Worm (Caenorhabditis elegans) whole organism, midembryonic: Measurements from ENCODE around the gene atf-6.

Source experiments
- T22C8.4 ChIP-seq: fragments of 200-800 bp; sonication (Bioruptor generic); IDR thresholded peaks from 2 replicates; pipeline ENCODE4 v1.3.6; 2022; ENCODE audit warnings: missing genetic modification characterization, missing compliant biosample characterization
- cog-1 ChIP-seq: sonication (generic microtip); optimal IDR thresholded peaks from 2 replicates; lab custom pipeline; 2016; ENCODE audit warnings: missing genetic modification characterization, missing compliant biosample characterization
- flt-1 ChIP-seq: fragments of 200-800 bp; sonication (Bioruptor generic); IDR thresholded peaks from 2 replicates; pipeline ENCODE4 v1.3.6; 2022; ENCODE audit warnings: missing genetic modification characterization, missing compliant biosample characterization
- klf-2 ChIP-seq: fragments of 200-800 bp; sonication (Bioruptor generic); conservative IDR thresholded peaks from 2 replicates; pipeline ENCODE4 v1.3.6; 2022; ENCODE audit warnings: missing genetic modification reagents, missing genetic modification characterization, missing compliant biosample characterization
- med-1 ChIP-seq: sonication (generic microtip); optimal IDR thresholded peaks from 2 replicates; lab custom pipeline; 2017; ENCODE audit warnings: missing genetic modification characterization, mild to moderate bottlenecking, missing compliant biosample characterization, antibody characterized with exemption, missing genetic modification reagents; ENCODE audit not compliant: insufficient read depth
- ref-1 ChIP-seq: fragments of 200-800 bp; sonication (Bioruptor generic); conservative IDR thresholded peaks from 2 replicates; pipeline ENCODE4 v1.3.6; 2022; ENCODE audit warnings: missing genetic modification reagents, missing genetic modification characterization, missing compliant biosample characterization
- tab-1 ChIP-seq: fragments of 200-800 bp; sonication (Bioruptor generic); IDR thresholded peaks from 2 replicates; pipeline ENCODE4 v1.3.6; 2022; ENCODE audit warnings: missing genetic modification characterization, missing compliant biosample characterization
- ztf-23 ChIP-seq: fragments of 200-800 bp; sonication (Bioruptor generic); IDR thresholded peaks from 2 replicates; pipeline ENCODE4 v1.3.6; 2022; ENCODE audit warnings: missing genetic modification reagents, missing genetic modification characterization, missing compliant biosample characterization
- ztf-29 ChIP-seq: fragments of 200-800 bp; sonication (Bioruptor generic); IDR thresholded peaks from 2 replicates; pipeline ENCODE4 v1.3.6; 2022; ENCODE audit warnings: missing genetic modification reagents, missing genetic modification characterization, missing compliant biosample characterization

The atf-6 gene

ce11 chrX:12467660-12468111, 13.1 kb upstream of the atf-6 start, which contains the start of gene myo-2:
Gene myo-2 (plus strand): TSS chrX:12468061.
- TF ChIP-seq ztf-23 (GFP tag; lab: Robert Waterston, UW) (no peak), med-1 (no peak), flt-1 (GFP tag; lab: Robert Waterston, UW) (no peak), tab-1 (GFP tag; lab: Robert Waterston, UW) (0 out of 2 replicates have a peak, but pooled peaks have one; percentile 39)

- TF ChIP-seq klf-2 (GFP tag; lab: Robert Waterston, UW) (no peak), ref-1 (GFP tag; lab: Robert Waterston, UW) (no peak), cog-1 (tag; lab: Kevin White, UChicago) (no peak), med-1 (no peak), flt-1 (GFP tag; lab: Robert Waterston, UW) (no peak), T22C8.4 (GFP tag; lab: Robert Waterston, UW) (no peak), tab-1 (GFP tag; lab: Robert Waterston, UW) (no peak), ztf-29 (no peak), ztf-23 (GFP tag; lab: Robert Waterston, UW) (no peak)
Observed at ce11 chrX:12469846-12470245, 10.9 kb upstream of the atf-6 start.

ce11 chrX:12472232-12472631, 8.5 kb upstream of the atf-6 start:
- TF ChIP-seq cog-1 (tag; lab: Kevin White, UChicago) (no peak), ztf-29 (no peak), klf-2 (GFP tag; lab: Robert Waterston, UW) (no peak), ztf-23 (GFP tag; lab: Robert Waterston, UW) (no peak), tab-1 (GFP tag; lab: Robert Waterston, UW) (no peak), flt-1 (GFP tag; lab: Robert Waterston, UW) (no peak), med-1 (no peak), T22C8.4 (GFP tag; lab: Robert Waterston, UW) (no peak), ref-1 (GFP tag; lab: Robert Waterston, UW) (no peak)

- no peak for TF ChIP-seq tab-1 (GFP tag; lab: Robert Waterston, UW)
- no peak for TF ChIP-seq flt-1 (GFP tag; lab: Robert Waterston, UW)
- no peak for TF ChIP-seq ztf-29
- no peak for TF ChIP-seq ztf-23 (GFP tag; lab: Robert Waterston, UW)
- no peak for TF ChIP-seq T22C8.4 (GFP tag; lab: Robert Waterston, UW)
- no peak for TF ChIP-seq cog-1 (tag; lab: Kevin White, UChicago)
- no peak for TF ChIP-seq med-1
- TF ChIP-seq ref-1 (GFP tag; lab: Robert Waterston, UW): no peak
- no peak for TF ChIP-seq klf-2 (GFP tag; lab: Robert Waterston, UW)
Observed at ce11 chrX:12476412-12476811, 4.3 kb upstream of the atf-6 start.

ce11 chrX:12477341-12477740, 3.4 kb upstream of the atf-6 start, which contains the start of gene F45E6.1:
Gene F45E6.1 (minus strand): TSS chrX:12477441.
- TF ChIP-seq ztf-29 (no peak), med-1 (no peak), ref-1 (GFP tag; lab: Robert Waterston, UW) (no peak)

ce11 chrX:12478465-12478864, 2.3 kb upstream of the atf-6 start:
- TF ChIP-seq klf-2 (GFP tag; lab: Robert Waterston, UW) (no peak), tab-1 (GFP tag; lab: Robert Waterston, UW) (no peak)

- no peak for TF ChIP-seq klf-2 (GFP tag; lab: Robert Waterston, UW)
- no peak for TF ChIP-seq tab-1 (GFP tag; lab: Robert Waterston, UW)
- TF ChIP-seq ref-1 (GFP tag; lab: Robert Waterston, UW): no peak
- no peak for TF ChIP-seq ztf-23 (GFP tag; lab: Robert Waterston, UW)
- TF ChIP-seq cog-1 (tag; lab: Kevin White, UChicago): no peak
- no peak for TF ChIP-seq flt-1 (GFP tag; lab: Robert Waterston, UW)
- TF ChIP-seq ztf-29: no peak
- no peak for TF ChIP-seq med-1
- TF ChIP-seq T22C8.4 (GFP tag; lab: Robert Waterston, UW): no peak
Observed at ce11 chrX:12479027-12479426, 1.7 kb upstream of the atf-6 start.

- TF ChIP-seq ref-1 (GFP tag; lab: Robert Waterston, UW) (no peak), cog-1 (tag; lab: Kevin White, UChicago) (no peak), flt-1 (GFP tag; lab: Robert Waterston, UW) (no peak), ztf-23 (GFP tag; lab: Robert Waterston, UW) (no peak), T22C8.4 (GFP tag; lab: Robert Waterston, UW) (no peak), klf-2 (GFP tag; lab: Robert Waterston, UW) (no peak), tab-1 (GFP tag; lab: Robert Waterston, UW) (no peak), ztf-29 (no peak), med-1 (no peak)
Observed at ce11 chrX:12484078-12484477, 3.3 kb downstream of the atf-6 start.

- TF ChIP-seq ztf-29 (no peak), ztf-23 (GFP tag; lab: Robert Waterston, UW) (no peak), ref-1 (GFP tag; lab: Robert Waterston, UW) (no peak), tab-1 (GFP tag; lab: Robert Waterston, UW) (no peak), klf-2 (GFP tag; lab: Robert Waterston, UW) (no peak), T22C8.4 (GFP tag; lab: Robert Waterston, UW) (no peak)
Observed at ce11 chrX:12484749-12485148, 4.0 kb downstream of the atf-6 start, which contains the start of gene tbc-13. Gene tbc-13 (plus strand): TSS chrX:12485049.

ce11 chrX:12491138-12491537, 10.4 kb downstream of the atf-6 start:
- TF ChIP-seq T22C8.4 (GFP tag; lab: Robert Waterston, UW) (no peak), flt-1 (GFP tag; lab: Robert Waterston, UW) (no peak), tab-1 (GFP tag; lab: Robert Waterston, UW) (no peak), ref-1 (GFP tag; lab: Robert Waterston, UW) (no peak), cog-1 (tag; lab: Kevin White, UChicago) (no peak), ztf-29 (no peak), med-1 (no peak), klf-2 (GFP tag; lab: Robert Waterston, UW) (no peak), ztf-23 (GFP tag; lab: Robert Waterston, UW) (no peak)
